In genomic region chr3R:25646882-25647518, dm6 we compare ENCODE assay signal across 1 fruit fly cellular context.
TF ChIP-seq lines count a peak whose summit lies in the region.

No protein-coding gene starts in this region.

TF ChIP-seq in whole organism, embryonic, 481 proteins besides CTCF, POLR2A, EP300 and RAD21 (continued from another document):
- TF ChIP-seq chif (GFP tag; optimal IDR thresholded peaks at IDR 0.05; lab: Kevin White, UChicago) (peak; percentile 94 to 96), vnd (GFP tag; IDR thresholded peaks at IDR 0.05; lab: Robert Waterston, UW; ENCODE audit: partially characterized antibody) (peak; percentile 86), p53 (GFP tag; optimal IDR thresholded peaks at IDR 0.05; lab: Kevin White, UChicago) (peak; percentile 91), ase (GFP tag; IDR thresholded peaks at IDR 0.05; lab: Robert Waterston, UW) (peak; percentile 72), CG13424 (tag; optimal IDR thresholded peaks at IDR 0.05; lab: Kevin White, UChicago) (peak; percentile 94), CG31365 (tag; optimal IDR thresholded peaks at IDR 0.05; lab: Kevin White, UChicago) (peak; percentile 61), CG34376 (GFP tag; optimal IDR thresholded peaks at IDR 0.05; lab: Kevin White, UChicago) (peak; percentile 92), CG32772 (GFP tag; IDR thresholded peaks at IDR 0.05; lab: Robert Waterston, UW) (peak; percentile 88), zf30C (GFP tag; optimal IDR thresholded peaks at IDR 0.05; lab: Kevin White, UChicago) (no peak), Gug (GFP tag; IDR thresholded peaks at IDR 0.05; lab: Robert Waterston, UW) (peak; percentile 96), CG34224 (GFP tag; IDR thresholded peaks at IDR 0.05; lab: Robert Waterston, UW; ENCODE audit: partially characterized antibody) (peak; percentile 86), aop (GFP tag; IDR thresholded peaks at IDR 0.05; lab: Robert Waterston, UW) (peak; percentile 55; the same call in 1 of the 2 replicates), sug (tag; optimal IDR thresholded peaks at IDR 0.05; lab: Kevin White, UChicago) (peak; percentile 96), Hand (GFP tag; optimal IDR thresholded peaks at IDR 0.05; lab: Kevin White, UChicago) (peak; percentile 85), CG12942 (GFP tag; optimal IDR thresholded peaks at IDR 0.05; lab: Kevin White, UChicago) (peak; percentile 92), CoRest (tag; optimal IDR thresholded peaks at IDR 0.05; lab: Kevin White, UChicago) (peak; percentile 95), corto (GFP tag; optimal IDR thresholded peaks at IDR 0.05; lab: Kevin White, UChicago) (no peak), ERR (GFP tag; optimal IDR thresholded peaks at IDR 0.05; lab: Kevin White, UChicago) (peak; percentile 93), Fer3 (tag; optimal IDR thresholded peaks at IDR 0.05; lab: Kevin White, UChicago) (peak; percentile 88), fd3F (GFP tag; optimal IDR thresholded peaks at IDR 0.05; lab: Kevin White, UChicago) (peak; percentile 82), lilli (GFP tag; optimal IDR thresholded peaks at IDR 0.05; lab: Kevin White, UChicago) (peak; percentile 97), CG32532 (GFP tag; IDR thresholded peaks at IDR 0.05; lab: Robert Waterston, UW) (peak; percentile 92), pho (GFP tag; optimal IDR thresholded peaks at IDR 0.05; lab: Kevin White, UChicago) (peak; percentile 96), pfk (GFP tag; optimal IDR thresholded peaks at IDR 0.05; lab: Kevin White, UChicago) (peak; percentile 45), zen (tag; optimal IDR thresholded peaks at IDR 0.05; lab: Kevin White, UChicago) (peak; percentile 83), CG2129 (GFP tag; IDR thresholded peaks at IDR 0.05; lab: Robert Waterston, UW; ENCODE audit: partially characterized antibody) (peak; percentile 92), ind (GFP tag; optimal IDR thresholded peaks at IDR 0.05; lab: Kevin White, UChicago) (peak; percentile 96), B-H2 (GFP tag; optimal IDR thresholded peaks at IDR 0.05; lab: Kevin White, UChicago) (peak; percentile 90), sisA (GFP tag; IDR thresholded peaks at IDR 0.05; lab: Robert Waterston, UW) (peak; percentile 94), emc (GFP tag; optimal IDR thresholded peaks at IDR 0.05; lab: Kevin White, UChicago) (peak; percentile 89), CG2712 (tag; optimal IDR thresholded peaks at IDR 0.05; lab: Kevin White, UChicago) (peak; percentile 92), pan (optimal IDR thresholded peaks at IDR 0.05; lab: Kevin White, UChicago) (no peak), pan (GFP tag; optimal IDR thresholded peaks at IDR 0.05 in 1 of 2, IDR thresholded peaks at IDR 0.05 in 1 of 2) (peak in 1 of 2 experiments; percentile 88), Xrp1 (GFP tag; IDR thresholded peaks at IDR 0.05; lab: Robert Waterston, UW) (peak; percentile 85), CG12155 (GFP tag; optimal IDR thresholded peaks at IDR 0.05; lab: Kevin White, UChicago) (peak; percentile 94), CG14710 (tag; optimal IDR thresholded peaks at IDR 0.05; lab: Kevin White, UChicago) (peak; percentile 96), crc (GFP tag; optimal IDR thresholded peaks at IDR 0.05; lab: Kevin White, UChicago) (peak; percentile 87), Bgb (GFP tag; IDR thresholded peaks at IDR 0.05; lab: Robert Waterston, UW; ENCODE audit: partially characterized antibody) (peak; percentile 83), CG2199 (GFP tag; IDR thresholded peaks at IDR 0.05; lab: Robert Waterston, UW) (no peak), CG43689 (GFP tag; IDR thresholded peaks at IDR 0.05; lab: Robert Waterston, UW) (0 out of 2 replicates have a peak, but pooled peaks have one; percentile 40), croc (GFP tag; conservative IDR thresholded peaks at IDR 0.05; lab: Robert Waterston, UW) (peak; percentile 81), fd102C (GFP tag; optimal IDR thresholded peaks at IDR 0.05; lab: Kevin White, UChicago) (peak; percentile 55), Kr (GFP tag; optimal IDR thresholded peaks at IDR 0.05; lab: Kevin White, UChicago) (peak; percentile 74), Pdp1 (GFP tag; optimal IDR thresholded peaks at IDR 0.05; lab: Kevin White, UChicago) (peak; percentile 87 to 96), Rfx (GFP tag; IDR thresholded peaks at IDR 0.05; lab: Robert Waterston, UW) (peak; percentile 94), Opbp (GFP tag; IDR thresholded peaks at IDR 0.05; lab: Robert Waterston, UW; ENCODE audit: partially characterized antibody) (peak; percentile 84), pros (GFP tag; optimal IDR thresholded peaks at IDR 0.05; lab: Kevin White, UChicago) (peak; percentile 34), az2 (GFP tag; optimal IDR thresholded peaks at IDR 0.05; lab: Kevin White, UChicago) (peak; percentile 90), CG6765 (GFP tag; optimal IDR thresholded peaks at IDR 0.05; lab: Kevin White, UChicago) (peak; percentile 81), CG31388 (GFP tag; optimal IDR thresholded peaks at IDR 0.05; lab: Kevin White, UChicago) (peak; percentile 86), klu (GFP tag; IDR thresholded peaks at IDR 0.05; lab: Robert Waterston, UW) (peak; percentile 90), Ptx1 (GFP tag; IDR thresholded peaks at IDR 0.05; lab: Robert Waterston, UW) (peak; percentile 93), HHEX (GFP tag; optimal IDR thresholded peaks at IDR 0.05; lab: Kevin White, UChicago) (peak; percentile 87), dmrt99B (tag; optimal IDR thresholded peaks at IDR 0.05; lab: Kevin White, UChicago) (peak; percentile 85), knrl (GFP tag; IDR thresholded peaks at IDR 0.05; lab: Robert Waterston, UW; ENCODE audit: partially characterized antibody) (peak; percentile 95), dm (GFP tag; optimal IDR thresholded peaks at IDR 0.05; lab: Kevin White, UChicago) (peak; percentile 96), YL-1 (GFP tag; optimal IDR thresholded peaks at IDR 0.05; lab: Kevin White, UChicago) (peak; percentile 51), Doc2 (GFP tag; IDR thresholded peaks at IDR 0.05; lab: Robert Waterston, UW) (peak; percentile 69; the same call in 1 of the 2 replicates), CG4854 (GFP tag; optimal IDR thresholded peaks at IDR 0.05; lab: Kevin White, UChicago) (peak; percentile 77), Camta (GFP tag; optimal IDR thresholded peaks at IDR 0.05; lab: Kevin White, UChicago) (peak; percentile 91), bab2 (GFP tag; optimal IDR thresholded peaks at IDR 0.05; lab: Kevin White, UChicago) (peak; percentile 97), da (GFP tag; optimal IDR thresholded peaks at IDR 0.05; lab: Kevin White, UChicago) (peak; percentile 91), CG15073 (GFP tag; optimal IDR thresholded peaks at IDR 0.05; lab: Kevin White, UChicago) (peak; percentile 43), eyg (GFP tag; optimal IDR thresholded peaks at IDR 0.05; lab: Kevin White, UChicago) (peak; percentile 94), phol (tag; optimal IDR thresholded peaks at IDR 0.05; lab: Kevin White, UChicago) (peak; percentile 95), CG10209 (GFP tag; optimal IDR thresholded peaks at IDR 0.05; lab: Kevin White, UChicago) (peak; percentile 91), hth (optimal IDR thresholded peaks at IDR 0.05; lab: Kevin White, UChicago) (no peak), CG15269 (tag; optimal IDR thresholded peaks at IDR 0.05; lab: Kevin White, UChicago) (peak; percentile 88), Nf-YA (GFP tag; IDR thresholded peaks at IDR 0.05; lab: Robert Waterston, UW) (peak; percentile 63; the same call in 1 of the 2 replicates), mirr (GFP tag; optimal IDR thresholded peaks at IDR 0.05; lab: Kevin White, UChicago) (peak; percentile 92), tup (GFP tag; optimal IDR thresholded peaks at IDR 0.05; lab: Kevin White, UChicago) (peak; percentile 68), CG7963 (GFP tag; IDR thresholded peaks at IDR 0.05; lab: Robert Waterston, UW; ENCODE audit: partially characterized antibody) (peak; percentile 63; the same call in 2 of the 3 replicates), ac (GFP tag; optimal IDR thresholded peaks at IDR 0.05; lab: Kevin White, UChicago) (no peak), Tbp (GFP tag; optimal IDR thresholded peaks at IDR 0.05; lab: Kevin White, UChicago) (no peak), CG10979 (tag; optimal IDR thresholded peaks at IDR 0.05; lab: Kevin White, UChicago) (peak; percentile 87), nau (GFP tag; optimal IDR thresholded peaks at IDR 0.05; lab: Kevin White, UChicago) (peak; percentile 88), grau (tag; optimal IDR thresholded peaks at IDR 0.05; lab: Kevin White, UChicago) (peak; percentile 90), Hmr (GFP tag; optimal IDR thresholded peaks at IDR 0.05; lab: Kevin White, UChicago) (peak; percentile 96), CG5245 (GFP tag; optimal IDR thresholded peaks at IDR 0.05; lab: Kevin White, UChicago) (peak; percentile 81), gt (GFP tag; IDR thresholded peaks at IDR 0.05; lab: Robert Waterston, UW) (peak; percentile 79), Abd-B (GFP tag; optimal IDR thresholded peaks at IDR 0.05; lab: Kevin White, UChicago) (peak; percentile 93), Doc3 (GFP tag; IDR thresholded peaks at IDR 0.05; lab: Robert Waterston, UW; ENCODE audit: partially characterized antibody) (peak; percentile 96), CG6654 (GFP tag; optimal IDR thresholded peaks at IDR 0.05; lab: Kevin White, UChicago) (peak; percentile 28), dpn (GFP tag; optimal IDR thresholded peaks at IDR 0.05; lab: Kevin White, UChicago) (peak; percentile 96 to 97), bbx (GFP tag; IDR thresholded peaks at IDR 0.05; lab: Robert Waterston, UW; ENCODE audit: partially characterized antibody) (peak; percentile 85), CG11456 (GFP tag; IDR thresholded peaks at IDR 0.05; lab: Robert Waterston, UW) (peak; percentile 91), HmgD (GFP tag; optimal IDR thresholded peaks at IDR 0.05; lab: Kevin White, UChicago) (peak; percentile 98), ap (GFP tag; IDR thresholded peaks at IDR 0.05; lab: Robert Waterston, UW) (peak; percentile 77), Neu2 (GFP tag; optimal IDR thresholded peaks at IDR 0.05; lab: Kevin White, UChicago; ENCODE audit: borderline replicate concordance) (peak; percentile 81), fru (optimal IDR thresholded peaks at IDR 0.05; lab: Kevin White, UChicago) (no peak), Dip2 (GFP tag; IDR thresholded peaks at IDR 0.05; lab: Robert Waterston, UW) (peak; percentile 54; the same call in 1 of the 2 replicates), kni (GFP tag; optimal IDR thresholded peaks at IDR 0.05; lab: Kevin White, UChicago) (peak; percentile 92), CG7987 (GFP tag; optimal IDR thresholded peaks at IDR 0.05; lab: Kevin White, UChicago) (peak; percentile 94), insv (GFP tag; optimal IDR thresholded peaks at IDR 0.05; lab: Kevin White, UChicago) (peak in 1 of 2 experiments; percentile 73), pzg (GFP tag; optimal IDR thresholded peaks at IDR 0.05; lab: Kevin White, UChicago) (peak; percentile 91), hkb (optimal IDR thresholded peaks at IDR 0.05; lab: Kevin White, UChicago) (peak; percentile 71), hkb (GFP tag; IDR thresholded peaks at IDR 0.05; lab: Robert Waterston, UW) (peak; percentile 84), CG31224 (GFP tag; IDR thresholded peaks at IDR 0.05; lab: Robert Waterston, UW) (peak; percentile 83), CG1602 (GFP tag; optimal IDR thresholded peaks at IDR 0.05; lab: Kevin White, UChicago) (peak; percentile 92), CG17385 (GFP tag; optimal IDR thresholded peaks at IDR 0.05; lab: Kevin White, UChicago) (peak; percentile 85), Fer1 (GFP tag; optimal IDR thresholded peaks at IDR 0.05; lab: Kevin White, UChicago) (peak; percentile 95), CG9437 (GFP tag; optimal IDR thresholded peaks at IDR 0.05; lab: Kevin White, UChicago) (peak; percentile 80), NK7.1 (GFP tag; optimal IDR thresholded peaks at IDR 0.05; lab: Kevin White, UChicago) (peak; percentile 93), CG8388 (GFP tag; optimal IDR thresholded peaks at IDR 0.05; lab: Kevin White, UChicago) (peak; percentile 83), BEAF-32 (GFP tag; optimal IDR thresholded peaks at IDR 0.05; lab: Kevin White, UChicago) (peak; percentile 97), lola (GFP tag; optimal IDR thresholded peaks at IDR 0.05; lab: Kevin White, UChicago) (peak in 2 of 3 experiments; percentile 50 to 92), CG9876 (GFP tag; optimal IDR thresholded peaks at IDR 0.05; lab: Kevin White, UChicago) (peak; percentile 93), luna (GFP tag; optimal IDR thresholded peaks at IDR 0.05; lab: Kevin White, UChicago) (peak; percentile 87), CG32767 (GFP tag; IDR thresholded peaks at IDR 0.05; lab: Robert Waterston, UW) (peak; percentile 83), CG13287 (GFP tag; IDR thresholded peaks at IDR 0.05; lab: Robert Waterston, UW; ENCODE audit: partially characterized antibody) (peak; percentile 94), CG11504 (tag; optimal IDR thresholded peaks at IDR 0.05; lab: Kevin White, UChicago) (peak; percentile 92), Hr3 (GFP tag; optimal IDR thresholded peaks at IDR 0.05; lab: Kevin White, UChicago) (peak; percentile 94), CG33213 (GFP tag; optimal IDR thresholded peaks at IDR 0.05; lab: Kevin White, UChicago) (peak; percentile 92), CG15696 (tag; optimal IDR thresholded peaks at IDR 0.05; lab: Kevin White, UChicago) (peak; percentile 93), CG11247 (GFP tag; IDR thresholded peaks at IDR 0.05; lab: Robert Waterston, UW) (peak; percentile 86), Xbp1 (GFP tag; optimal IDR thresholded peaks at IDR 0.05; lab: Kevin White, UChicago) (peak; percentile 96), Usf (GFP tag; optimal IDR thresholded peaks at IDR 0.05; lab: Kevin White, UChicago) (peak; percentile 89), CG4282 (GFP tag; optimal IDR thresholded peaks at IDR 0.05; lab: Kevin White, UChicago) (peak; percentile 94)
